Worm (Caenorhabditis elegans): ENCODE results near the gene srr-10.

srr-10 gene

ce11 chrV:7717629-7718028 lies 17.8 kb upstream of the srr-10 start, which contains the start of gene ZK105.5:
ZK105.5 (minus strand) TSS chrV:7717729.
- TF ChIP-seq spr-1 (tag; optimal IDR thresholded peaks at IDR 0.05) (no peak), aha-1 (tag) (peak; percentile 55)

DNA sequence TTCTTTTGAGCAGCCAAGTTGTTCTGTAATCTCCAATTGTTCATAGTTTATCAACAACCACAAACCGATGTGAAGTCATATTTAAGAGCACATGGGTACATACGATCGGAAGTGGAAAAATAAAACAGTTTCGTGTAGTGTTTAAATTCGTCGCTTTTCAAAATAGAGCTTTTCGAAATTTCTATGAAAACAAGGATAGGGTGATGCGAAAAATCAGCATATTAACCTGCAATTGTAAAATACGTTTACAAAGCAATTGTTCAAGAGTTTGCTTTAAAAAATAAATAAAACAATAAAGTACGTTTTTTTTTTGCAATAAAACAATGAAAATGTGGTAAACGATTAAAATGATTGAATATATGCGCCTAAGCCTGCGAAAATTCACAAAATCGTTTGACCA lies 13.5 kb upstream of the srr-10 start, which contains the start of gene ZK105.14:
TSS of gene ZK105.14 (minus strand) at position 101 of the 400 bp plus-strand sequence.
- TF ChIP-seq aha-1 (tag) (peak; percentile 32), snpc-1.2 (GFP tag; IDR thresholded peaks at IDR 0.05) (no peak), ceh-44 (GFP tag; IDR thresholded peaks at IDR 0.05) (no peak), arid-1 (GFP tag; conservative IDR thresholded peaks at IDR 0.05) (no peak), madf-9 (GFP tag; conservative IDR thresholded peaks at IDR 0.05) (no peak), lir-3 (tag; optimal IDR thresholded peaks at IDR 0.05) (no peak), ctbp-1 (GFP tag; IDR thresholded peaks at IDR 0.05) (no peak)

DNA sequence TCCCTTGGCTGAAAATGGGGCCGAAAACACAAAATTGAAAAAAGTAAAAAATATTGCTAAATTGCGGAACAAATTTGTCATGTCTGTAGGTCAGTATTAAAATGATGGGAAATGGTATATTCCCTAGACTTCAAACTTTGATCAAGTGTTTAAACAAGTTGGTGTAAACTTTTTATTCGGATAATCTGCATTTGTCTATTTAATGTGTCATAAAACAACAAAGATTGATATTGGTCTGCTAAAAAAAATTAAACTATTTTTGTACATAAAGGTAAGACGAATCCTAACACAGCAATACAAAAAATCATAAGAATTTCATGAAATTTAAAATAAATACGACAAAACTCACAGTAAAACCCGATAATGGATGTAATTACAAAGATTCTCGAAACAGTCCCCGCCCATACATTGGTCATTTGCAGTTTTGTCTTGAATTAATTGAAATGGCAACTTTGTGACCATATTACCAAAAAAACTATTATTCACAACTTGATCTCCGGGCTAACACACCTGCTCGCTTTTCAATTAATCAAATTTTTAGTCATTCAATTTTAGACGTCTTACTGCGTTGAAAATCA lies 11.4 kb upstream of the srr-10 start, which contains the start of the genes ZK105.6 and ZK105.8:
TSS of gene ZK105.6 (minus strand) at position 101 of the 578 bp plus-strand sequence.
TSS of gene ZK105.8 (plus strand) at position 528 of the 578 bp plus-strand sequence.
- TF ChIP-seq ceh-20 (GFP tag; IDR thresholded peaks at IDR 0.05) (no peak), lin-1 (GFP tag; IDR thresholded peaks at IDR 0.05) (no peak), daf-8 (GFP tag; IDR thresholded peaks at IDR 0.05) (no peak), nhr-11 (tag; optimal IDR thresholded peaks at IDR 0.05) (no peak), ces-1 (GFP tag; optimal IDR thresholded peaks at IDR 0.05) (no peak), Y5F2A.4 (GFP tag; optimal IDR thresholded peaks at IDR 0.05) (no peak), duxl-1 (tag; optimal IDR thresholded peaks at IDR 0.05; ENCODE audit: poor library complexity) (no peak), ceh-28 (tag; optimal IDR thresholded peaks at IDR 0.05) (no peak), mxl-2 (GFP tag; conservative IDR thresholded peaks at IDR 0.05) (no peak), dmd-8 (GFP tag; IDR thresholded peaks at IDR 0.05) (no peak), hif-1 (tag; optimal IDR thresholded peaks at IDR 0.05) (no peak), T26A8.4 (GFP tag; IDR thresholded peaks at IDR 0.05) (no peak), F49E8.2 (tag; optimal IDR thresholded peaks at IDR 0.05; ENCODE audit: borderline replicate concordance) (no peak), snpc-1.2 (GFP tag; IDR thresholded peaks at IDR 0.05) (no peak), spr-1 (tag; optimal IDR thresholded peaks at IDR 0.05) (no peak), dmd-9 (GFP tag; IDR thresholded peaks at IDR 0.05) (no peak), nhr-41 (GFP tag; IDR thresholded peaks at IDR 0.05) (no peak), zag-1 (tag; optimal IDR thresholded peaks at IDR 0.05) (no peak), aly-2 (tag; optimal IDR thresholded peaks at IDR 0.05) (no peak)

ce11 chrV:7726202-7726601 lies 9.2 kb upstream of the srr-10 start:
- no peak for TF ChIP-seq Y5F2A.4 (GFP tag; optimal IDR thresholded peaks at IDR 0.05)
- no peak for TF ChIP-seq lsy-2 (tag; optimal IDR thresholded peaks at IDR 0.05)
- peak; percentile 80 for TF ChIP-seq aha-1 (tag)

- no peak for TF ChIP-seq nhr-76 (tag; optimal IDR thresholded peaks at IDR 0.05)
- TF ChIP-seq rbr-2 (tag; optimal IDR thresholded peaks at IDR 0.05) = peak; percentile 0
- no peak for TF ChIP-seq lin-39 (tag; optimal IDR thresholded peaks at IDR 0.05)
- no peak for TF ChIP-seq mxl-2 (GFP tag; conservative IDR thresholded peaks at IDR 0.05)
- TF ChIP-seq zag-1 (tag; optimal IDR thresholded peaks at IDR 0.05) = no peak
- TF ChIP-seq unc-62 (GFP tag; optimal IDR thresholded peaks at IDR 0.05 in 1 of 2) = peak in 1 of 2 experiments; percentile 85
- TF ChIP-seq unc-62 (tag; optimal IDR thresholded peaks at IDR 0.05) = no peak
These were observed 8.5 kb upstream of the srr-10 start for ce11 chrV:7726927-7727326.
